Worm (Caenorhabditis elegans) whole organism, L1 larva: ENCODE data around the gene F13H6.5.

Source experiments
- F16B12.6 ChIP-seq: fragments of 150-350 bp; optimal IDR thresholded peaks from 2 replicates; lab custom pipeline; 2014; ENCODE audit warnings: missing biosample characterization, missing genetic modification characterization
- ama-1 ChIP-seq: fragments of 150-350 bp; optimal IDR thresholded peaks from 2 replicates; lab custom pipeline; 2014
- elt-2 ChIP-seq: sonication (generic microtip); optimal IDR thresholded peaks from 2 replicates; lab custom pipeline; 2016; ENCODE audit warnings: missing genetic modification characterization, mild to moderate bottlenecking, inconsistent platforms, missing compliant biosample characterization, missing genetic modification reagents
- fkh-10 ChIP-seq: sonication (generic microtip); optimal IDR thresholded peaks from 2 replicates; lab custom pipeline; 2017; ENCODE audit warnings: missing biosample characterization, missing genetic modification reagents, missing genetic modification characterization
- fos-1 ChIP-seq: fragments of 150-350 bp; optimal IDR thresholded peaks from 2 replicates; lab custom pipeline; 2014; ENCODE audit warnings: missing biosample characterization, missing genetic modification characterization
- isw-1 ChIP-seq: fragments of 200-800 bp; sonication (Bioruptor generic); IDR thresholded peaks from 2 replicates; pipeline ENCODE4 v1.3.6; 2022; ENCODE audit warnings: missing genetic modification characterization, missing compliant biosample characterization
- lin-39 ChIP-seq: fragments of 150-350 bp; optimal IDR thresholded peaks from 2 replicates; lab custom pipeline; 2014; ENCODE audit warnings: missing biosample characterization, missing genetic modification reagents, missing genetic modification characterization
- nhr-11 ChIP-seq: fragments of 150-350 bp; optimal IDR thresholded peaks from 2 replicates; lab custom pipeline; 2014; ENCODE audit warnings: missing biosample characterization, missing genetic modification characterization
- nhr-90 ChIP-seq: sonication (generic microtip); optimal IDR thresholded peaks from 2 replicates; lab custom pipeline; 2016; ENCODE audit warnings: mild to moderate bottlenecking, missing genetic modification characterization, missing compliant biosample characterization; ENCODE audit not compliant: poor library complexity
- pqm-1 ChIP-seq: sonication (generic microtip); optimal IDR thresholded peaks from 3 replicates; lab custom pipeline; 2017; ENCODE audit warnings: missing biosample characterization, missing genetic modification characterization
- tbx-2 ChIP-seq: sonication (generic microtip); optimal IDR thresholded peaks from 2 replicates; lab custom pipeline; 2016; ENCODE audit warnings: missing genetic modification characterization, missing compliant biosample characterization
- ztf-11 ChIP-seq, 2 experiments: sonication (generic microtip); optimal IDR thresholded peaks; 2 replicates each; lab custom pipeline; 2016 to 2017; ENCODE audit warnings: missing genetic modification characterization in 2 of 2, missing biosample characterization in 1 of 2, missing compliant biosample characterization in 1 of 2

- TF ChIP-seq isw-1 (no peak), ama-1 (no peak), fos-1 (tag; lab: Kevin White, UChicago) (no peak), lin-39 (tag; lab: Kevin White, UChicago) (no peak), F16B12.6 (tag; lab: Kevin White, UChicago) (no peak), ztf-11 (tag; optimal IDR thresholded peaks at IDR 0.05; lab: Kevin White, UChicago) (no peak), tbx-2 (tag; lab: Kevin White, UChicago) (no peak), nhr-11 (tag; lab: Kevin White, UChicago) (no peak), pqm-1 (tag; lab: Kevin White, UChicago) (no peak), elt-2 (tag; lab: Kevin White, UChicago) (no peak), fkh-10 (GFP tag; lab: Kevin White, UChicago) (no peak), nhr-90 (tag; lab: Kevin White, UChicago) (no peak)
These were observed 19.3 kb downstream of the F13H6.5 start for ce11 chrV:6355412-6355811.
